Worm (Caenorhabditis elegans) whole organism, late embryonic: ENCODE data around the gene pqn-35.

Experiments
- C08G9.2 ChIP-seq: sonication (generic microtip); optimal IDR thresholded peaks from 2 replicates; lab custom pipeline; 2016; ENCODE audit warnings: mild to moderate bottlenecking, missing genetic modification characterization, moderate library complexity, missing compliant biosample characterization
- C38D4.7 ChIP-seq: fragments of 200-800 bp; sonication (Bioruptor generic); optimal IDR thresholded peaks from 2 replicates; lab custom pipeline; 2018; ENCODE audit warnings: mild to moderate bottlenecking, missing genetic modification characterization, moderate library complexity, missing compliant biosample characterization
- F13H6.1 ChIP-seq: sonication (generic microtip); optimal IDR thresholded peaks from 2 replicates; lab custom pipeline; 2016; ENCODE audit warnings: missing genetic modification characterization, missing compliant biosample characterization
- K09A11.1 ChIP-seq: sonication (generic microtip); optimal IDR thresholded peaks from 2 replicates; lab custom pipeline; 2017; ENCODE audit warnings: antibody characterized with exemption, mild to moderate bottlenecking, missing genetic modification characterization, missing compliant biosample characterization; ENCODE audit not compliant: insufficient read depth
- T23F11.4 ChIP-seq: fragments of 200-800 bp; sonication (Bioruptor generic); optimal IDR thresholded peaks from 2 replicates; lab custom pipeline; 2018; ENCODE audit warnings: mild to moderate bottlenecking, missing genetic modification characterization, missing compliant biosample characterization
- Y22D7AL.16 ChIP-seq: sonication (generic microtip); optimal IDR thresholded peaks from 2 replicates; lab custom pipeline; 2016; ENCODE audit warnings: missing genetic modification characterization, missing compliant biosample characterization
- ceh-14 ChIP-seq: sonication (generic microtip); optimal IDR thresholded peaks from 2 replicates; lab custom pipeline; 2016; ENCODE audit warnings: missing genotype, missing genetic modification characterization, missing compliant biosample characterization
- ceh-18 ChIP-seq: sonication (generic microtip); optimal IDR thresholded peaks from 2 replicates; lab custom pipeline; 2016; ENCODE audit warnings: missing genetic modification characterization, missing compliant biosample characterization
- ceh-2 ChIP-seq: sonication (generic microtip); optimal IDR thresholded peaks from 2 replicates; lab custom pipeline; 2016; ENCODE audit warnings: missing genotype, missing genetic modification characterization, missing compliant biosample characterization
- ceh-22 ChIP-seq: sonication (generic microtip); optimal IDR thresholded peaks from 2 replicates; lab custom pipeline; 2017; ENCODE audit warnings: missing biosample characterization, missing genetic modification characterization
- ceh-24 ChIP-seq: sonication (generic microtip); optimal IDR thresholded peaks from 2 replicates; lab custom pipeline; 2016; ENCODE audit warnings: mild to moderate bottlenecking, missing genetic modification characterization, missing compliant biosample characterization
- ceh-30 ChIP-seq: fragments of 150-350 bp; optimal IDR thresholded peaks from 2 replicates; lab custom pipeline; 2014; ENCODE audit warnings: missing biosample characterization, missing genetic modification characterization
- ceh-31 ChIP-seq: sonication (generic microtip); optimal IDR thresholded peaks from 2 replicates; lab custom pipeline; 2016; ENCODE audit warnings: missing genetic modification characterization, missing compliant biosample characterization
- ceh-34 ChIP-seq: sonication (generic microtip); optimal IDR thresholded peaks from 2 replicates; lab custom pipeline; 2016; ENCODE audit warnings: mild to moderate bottlenecking, missing genetic modification characterization, missing compliant biosample characterization
- ceh-48 ChIP-seq: sonication (generic microtip); optimal IDR thresholded peaks from 2 replicates; lab custom pipeline; 2016; ENCODE audit warnings: missing genetic modification characterization, inconsistent platforms, missing compliant biosample characterization
- ceh-9 ChIP-seq: sonication (generic microtip); optimal IDR thresholded peaks from 2 replicates; lab custom pipeline; 2016; ENCODE audit warnings: mild to moderate bottlenecking, missing genetic modification characterization, inconsistent platforms, missing compliant biosample characterization
- dmd-4 ChIP-seq: sonication (generic microtip); optimal IDR thresholded peaks from 2 replicates; lab custom pipeline; 2016; ENCODE audit warnings: borderline replicate concordance, missing genetic modification characterization, missing compliant biosample characterization
- dve-1 ChIP-seq: sonication (generic microtip); optimal IDR thresholded peaks from 2 replicates; lab custom pipeline; 2017; ENCODE audit warnings: antibody characterized with exemption, mild to moderate bottlenecking, missing genetic modification characterization, missing compliant biosample characterization
- elt-2 ChIP-seq: sonication (generic microtip); optimal IDR thresholded peaks from 2 replicates; lab custom pipeline; 2016; ENCODE audit warnings: missing genetic modification reagents, missing genetic modification characterization, missing compliant biosample characterization
- elt-4 ChIP-seq: sonication (generic microtip); optimal IDR thresholded peaks from 2 replicates; lab custom pipeline; 2016; ENCODE audit warnings: missing genetic modification characterization, missing compliant biosample characterization
- eyg-1 ChIP-seq: sonication (generic microtip); optimal IDR thresholded peaks from 2 replicates; lab custom pipeline; 2016; ENCODE audit warnings: missing genotype, missing genetic modification characterization, missing compliant biosample characterization
- fax-1 ChIP-seq: sonication (generic microtip); optimal IDR thresholded peaks from 2 replicates; lab custom pipeline; 2016; ENCODE audit warnings: missing genotype, missing genetic modification characterization, missing compliant biosample characterization
- fkh-10 ChIP-seq: fragments of 150-350 bp; optimal IDR thresholded peaks from 2 replicates; lab custom pipeline; 2014; ENCODE audit warnings: missing biosample characterization, missing genetic modification reagents, missing genetic modification characterization
- fkh-6 ChIP-seq: sonication (generic microtip); optimal IDR thresholded peaks from 2 replicates; lab custom pipeline; 2016; ENCODE audit warnings: missing genetic modification characterization, missing compliant biosample characterization
- hlh-13 ChIP-seq: fragments of 200-800 bp; sonication (Bioruptor generic); optimal IDR thresholded peaks from 2 replicates; lab custom pipeline; 2018; ENCODE audit warnings: mild to moderate bottlenecking, missing genetic modification characterization, missing compliant biosample characterization
- hlh-15 ChIP-seq: sonication (generic microtip); optimal IDR thresholded peaks from 2 replicates; lab custom pipeline; 2016; ENCODE audit warnings: missing genetic modification characterization, missing compliant biosample characterization
- hlh-6 ChIP-seq: sonication (generic microtip); optimal IDR thresholded peaks from 2 replicates; lab custom pipeline; 2016; ENCODE audit warnings: missing genotype, missing genetic modification characterization, missing compliant biosample characterization
- hlh-8 ChIP-seq: sonication (generic microtip); optimal IDR thresholded peaks from 2 replicates; lab custom pipeline; 2016; ENCODE audit warnings: missing genotype, missing genetic modification characterization, missing compliant biosample characterization
- lim-6 ChIP-seq: sonication (generic microtip); optimal IDR thresholded peaks from 2 replicates; lab custom pipeline; 2016; ENCODE audit warnings: missing genetic modification characterization, missing compliant biosample characterization
- lin-11 ChIP-seq: fragments of 200-800 bp; sonication (Bioruptor generic); optimal IDR thresholded peaks from 2 replicates; lab custom pipeline; 2018; ENCODE audit warnings: mild to moderate bottlenecking, missing genetic modification characterization, missing compliant biosample characterization
- mec-3 ChIP-seq: sonication (generic microtip); optimal IDR thresholded peaks from 2 replicates; lab custom pipeline; 2016; ENCODE audit warnings: borderline replicate concordance, missing genetic modification characterization, missing compliant biosample characterization
- nfya-1 ChIP-seq: sonication (generic microtip); optimal IDR thresholded peaks from 2 replicates; lab custom pipeline; 2017; ENCODE audit warnings: missing genetic modification characterization, mild to moderate bottlenecking, missing compliant biosample characterization, antibody characterized with exemption, moderate library complexity
- nhr-232 ChIP-seq: sonication (generic microtip); optimal IDR thresholded peaks from 2 replicates; lab custom pipeline; 2016; ENCODE audit warnings: missing genetic modification characterization, missing compliant biosample characterization
- npax-4 ChIP-seq: sonication (generic microtip); optimal IDR thresholded peaks from 2 replicates; lab custom pipeline; 2016; ENCODE audit warnings: missing genetic modification characterization, missing compliant biosample characterization
- odd-2 ChIP-seq: sonication (generic microtip); optimal IDR thresholded peaks from 2 replicates; lab custom pipeline; 2017; ENCODE audit warnings: antibody characterized with exemption, mild to moderate bottlenecking, missing genetic modification characterization, missing compliant biosample characterization
- pag-3 ChIP-seq: sonication (generic microtip); optimal IDR thresholded peaks from 2 replicates; lab custom pipeline; 2016; ENCODE audit warnings: missing compliant biosample characterization, missing genetic modification characterization, borderline replicate concordance
- pax-1 ChIP-seq: fragments of 150-350 bp; optimal IDR thresholded peaks from 2 replicates; lab custom pipeline; 2014; ENCODE audit warnings: missing biosample characterization, missing genetic modification characterization
- pha-2 ChIP-seq: sonication (generic microtip); optimal IDR thresholded peaks from 2 replicates; lab custom pipeline; 2017; ENCODE audit warnings: mild to moderate bottlenecking, missing genetic modification characterization, missing compliant biosample characterization
- pha-4 ChIP-seq: fragments of 150-350 bp; optimal IDR thresholded peaks from 2 replicates; lab custom pipeline; 2018; ENCODE audit warnings: missing biosample characterization, missing genetic modification reagents, missing genetic modification characterization
- pros-1 ChIP-seq: fragments of 150-350 bp; optimal IDR thresholded peaks from 2 replicates; lab custom pipeline; 2014; ENCODE audit warnings: missing biosample characterization, missing genetic modification reagents, missing genetic modification characterization
- ref-2 ChIP-seq: sonication (generic microtip); optimal IDR thresholded peaks from 2 replicates; lab custom pipeline; 2016; ENCODE audit warnings: missing genetic modification characterization, missing compliant biosample characterization
- sox-4 ChIP-seq: sonication (generic microtip); optimal IDR thresholded peaks from 2 replicates; lab custom pipeline; 2017; ENCODE audit warnings: mild to moderate bottlenecking, missing genetic modification characterization, inconsistent platforms, missing compliant biosample characterization
- syd-9 ChIP-seq: sonication (generic microtip); optimal IDR thresholded peaks from 2 replicates; lab custom pipeline; 2016; ENCODE audit warnings: mild to moderate bottlenecking, missing genetic modification characterization, moderate library complexity, missing compliant biosample characterization
- tbx-2 ChIP-seq: sonication (generic microtip); optimal IDR thresholded peaks from 2 replicates; lab custom pipeline; 2016; ENCODE audit warnings: missing genetic modification characterization, missing compliant biosample characterization
- tbx-7 ChIP-seq: sonication (generic microtip); optimal IDR thresholded peaks from 2 replicates; lab custom pipeline; 2016; ENCODE audit warnings: missing genotype, missing genetic modification characterization, missing compliant biosample characterization
- ttx-3 ChIP-seq: sonication (generic microtip); optimal IDR thresholded peaks from 2 replicates; lab custom pipeline; 2016; ENCODE audit warnings: missing genetic modification reagents, missing genetic modification characterization, missing compliant biosample characterization
- unc-3 ChIP-seq, 2 experiments: fragments of 200-800 bp in 1 of 2; sonication (Bioruptor generic) in 1 of 2; sonication (generic microtip) in 1 of 2; conservative IDR thresholded peaks in 1 of 2; optimal IDR thresholded peaks in 1 of 2; 2 replicates each; pipeline versions ENCODE4 v1.3.6 to Lab custom; 2016 to 2022; ENCODE audit warnings: missing compliant biosample characterization in 2 of 2, missing genetic modification characterization in 2 of 2, missing genetic modification reagents in 1 of 2
- unc-55 ChIP-seq: sonication (generic microtip); optimal IDR thresholded peaks from 2 replicates; lab custom pipeline; 2017; ENCODE audit warnings: missing biosample characterization, missing genetic modification reagents, missing genetic modification characterization
- unc-86 ChIP-seq: sonication (generic microtip); optimal IDR thresholded peaks from 2 replicates; lab custom pipeline; 2016; ENCODE audit warnings: missing genetic modification characterization, missing compliant biosample characterization
- zip-5 ChIP-seq: sonication (generic microtip); optimal IDR thresholded peaks from 2 replicates; lab custom pipeline; 2016; ENCODE audit warnings: missing genetic modification characterization, missing compliant biosample characterization

The pqn-35 gene

ce11 chrII:4602533-4602932, 10.3 kb upstream of the pqn-35 start, which contains the start of gene coa-3:
TSS of gene coa-3 (minus strand) at chrII:4602633.
- TF ChIP-seq fkh-6 (tag; lab: Kevin White, UChicago) (no peak), fkh-10 (GFP tag; lab: Kevin White, UChicago) (no peak), pax-1 (tag; lab: Kevin White, UChicago) (no peak), elt-4 (no peak), ceh-48 (no peak), ceh-9 (tag; lab: Kevin White, UChicago) (no peak), eyg-1 (tag; lab: Kevin White, UChicago) (no peak), dve-1 (tag; lab: Kevin White, UChicago) (no peak), unc-3 (GFP tag; conservative IDR thresholded peaks at IDR 0.05; lab: Robert Waterston, UW) (no peak), unc-3 (tag; optimal IDR thresholded peaks at IDR 0.05; lab: Kevin White, UChicago) (no peak), C38D4.7 (GFP tag; lab: Kevin White, UChicago) (no peak), mec-3 (tag; lab: Kevin White, UChicago) (no peak), tbx-7 (tag; lab: Kevin White, UChicago) (no peak)

ce11 chrII:4603035-4603434, 9.8 kb upstream of the pqn-35 start, which contains the start of gene F35D11.4:
TSS of gene F35D11.4 (plus strand) at chrII:4603427.
- no peak for TF ChIP-seq pros-1
- no peak for TF ChIP-seq ceh-48
- no peak for TF ChIP-seq K09A11.1 (tag; lab: Kevin White, UChicago)
- peak; percentile 76 for TF ChIP-seq elt-2
- peak; percentile 85 for TF ChIP-seq hlh-8 (tag; lab: Kevin White, UChicago)
- no peak for TF ChIP-seq odd-2 (tag; lab: Kevin White, UChicago)
- no peak for TF ChIP-seq Y22D7AL.16
- no peak for TF ChIP-seq lin-11 (tag; lab: Kevin White, UChicago)
- no peak for TF ChIP-seq mec-3 (tag; lab: Kevin White, UChicago)
- no peak for TF ChIP-seq ceh-18 (tag; lab: Kevin White, UChicago)
- peak; percentile 87 for TF ChIP-seq tbx-2 (tag; lab: Kevin White, UChicago)
- no peak for TF ChIP-seq npax-4 (tag; lab: Kevin White, UChicago)
- TF ChIP-seq pha-2 (tag; lab: Kevin White, UChicago) = no peak
- TF ChIP-seq fax-1 (tag; lab: Kevin White, UChicago) = peak; percentile 50
- TF ChIP-seq ceh-9 (tag; lab: Kevin White, UChicago) = no peak
- peak; percentile 83 for TF ChIP-seq ref-2 (tag; lab: Kevin White, UChicago)
- peak; percentile 94 for TF ChIP-seq ceh-31 (tag; lab: Kevin White, UChicago)
- no peak for TF ChIP-seq unc-3 (GFP tag; conservative IDR thresholded peaks at IDR 0.05; lab: Robert Waterston, UW)
- no peak for TF ChIP-seq unc-3 (tag; optimal IDR thresholded peaks at IDR 0.05; lab: Kevin White, UChicago)
- no peak for TF ChIP-seq hlh-15
- TF ChIP-seq sox-4 (tag; lab: Kevin White, UChicago) = no peak
- TF ChIP-seq ceh-30 (tag; lab: Kevin White, UChicago) = no peak
- peak; percentile 87 for TF ChIP-seq tbx-7 (tag; lab: Kevin White, UChicago)
- no peak for TF ChIP-seq hlh-6 (tag; lab: Kevin White, UChicago)
- no peak for TF ChIP-seq T23F11.4 (GFP tag; lab: Kevin White, UChicago)
- TF ChIP-seq ceh-2 = peak; percentile 89
- no peak for TF ChIP-seq unc-55 (GFP tag; lab: Kevin White, UChicago)
- TF ChIP-seq pag-3 (tag; lab: Kevin White, UChicago) = no peak
- no peak for TF ChIP-seq hlh-13 (GFP tag; lab: Kevin White, UChicago)
- TF ChIP-seq unc-86 (tag; lab: Kevin White, UChicago) = no peak
- no peak for TF ChIP-seq dmd-4 (tag; lab: Kevin White, UChicago)
- TF ChIP-seq lim-6 (tag; lab: Kevin White, UChicago) = peak; percentile 5
- peak; percentile 92 for TF ChIP-seq C08G9.2 (tag; lab: Kevin White, UChicago)
- peak; percentile 5 for TF ChIP-seq F13H6.1 (tag; lab: Kevin White, UChicago)
- TF ChIP-seq zip-5 = peak; percentile 79
- TF ChIP-seq nfya-1 (tag; lab: Kevin White, UChicago) = peak; percentile 1
- TF ChIP-seq ceh-14 (tag; lab: Kevin White, UChicago) = peak; percentile 49
- TF ChIP-seq ceh-24 (tag; lab: Kevin White, UChicago) = no peak
- no peak for TF ChIP-seq ceh-22 (tag; lab: Kevin White, UChicago)
- peak; percentile 10 for TF ChIP-seq ttx-3 (tag; lab: Kevin White, UChicago)
- TF ChIP-seq nhr-232 (tag; lab: Kevin White, UChicago) = no peak
- TF ChIP-seq ceh-34 = peak; percentile 16
- no peak for TF ChIP-seq pha-4 (tag; lab: Kevin White, UChicago)
- no peak for TF ChIP-seq dve-1 (tag; lab: Kevin White, UChicago)
- TF ChIP-seq syd-9 (tag; lab: Kevin White, UChicago) = no peak
